Fruit fly (Drosophila melanogaster) whole organism, prepupa: ENCODE results near the gene ntc.

Experiments
- CG6792 ChIP-seq: fragments of 200-800 bp; sonication (Bioruptor generic); optimal IDR thresholded peaks from 3 replicates; lab custom pipeline; 2016; ENCODE audit warnings: missing biosample characterization, missing genetic modification characterization
- CG8119 ChIP-seq: fragments of 200-800 bp; sonication (Bioruptor generic); IDR thresholded peaks from 3 replicates; pipeline ENCODE4 v1.3.6; 2022; ENCODE audit warnings: missing biosample characterization, missing genetic modification characterization
- Eip75B ChIP-seq: fragments of 200-800 bp; sonication (Bioruptor generic); optimal IDR thresholded peaks from 3 replicates; lab custom pipeline; 2016; ENCODE audit warnings: missing biosample characterization, missing genetic modification characterization
- Ets96B ChIP-seq: fragments of 200-800 bp; optimal IDR thresholded peaks from 2 replicates; lab custom pipeline; 2019; ENCODE audit warnings: missing biosample characterization, mild to moderate bottlenecking, missing genetic modification characterization, moderate library complexity
- Hr38 ChIP-seq: sonication (Bioruptor generic); optimal IDR thresholded peaks from 2 replicates; lab custom pipeline; 2016; ENCODE audit warnings: missing biosample characterization, missing genetic modification characterization
- Lpt ChIP-seq: fragments of 200-800 bp; sonication (Bioruptor generic); optimal IDR thresholded peaks from 3 replicates; lab custom pipeline; 2016; ENCODE audit warnings: missing biosample characterization, missing genetic modification characterization
- OdsH ChIP-seq: fragments of 200-800 bp; sonication (Bioruptor generic); optimal IDR thresholded peaks from 3 replicates; lab custom pipeline; 2016; ENCODE audit warnings: missing biosample characterization, missing genetic modification characterization
- Sox15 ChIP-seq: fragments of 200-800 bp; sonication (Bioruptor generic); optimal IDR thresholded peaks from 3 replicates; lab custom pipeline; 2016; ENCODE audit warnings: missing biosample characterization, missing genetic modification characterization
- achi ChIP-seq: fragments of 200-800 bp; sonication (Bioruptor generic); optimal IDR thresholded peaks from 3 replicates; lab custom pipeline; 2016; ENCODE audit warnings: missing biosample characterization, missing genetic modification characterization
- acj6 ChIP-seq: fragments of 200-800 bp; sonication (Bioruptor generic); optimal IDR thresholded peaks from 3 replicates; lab custom pipeline; 2016; ENCODE audit warnings: missing biosample characterization, missing genetic modification characterization
- salr ChIP-seq, 2 experiments: fragments of 200-800 bp; sonication (Bioruptor generic); optimal IDR thresholded peaks; 3 replicates each; lab custom pipeline; 2016 to 2018; ENCODE audit warnings: missing biosample characterization in 2 of 2, missing genetic modification characterization in 2 of 2, mild to moderate bottlenecking in 1 of 2

- no peak for TF ChIP-seq OdsH (GFP tag; lab: Kevin White, UChicago)
- TF ChIP-seq CG8119, result peak; percentile 34; the same call in 1 of the 3 replicates
- TF ChIP-seq Hr38, result no peak
- TF ChIP-seq salr (GFP tag; optimal IDR thresholded peaks at IDR 0.05; lab: Kevin White, UChicago), result peak; percentile 10 to 39
- no peak for TF ChIP-seq acj6
- no peak for TF ChIP-seq Lpt (GFP tag; lab: Kevin White, UChicago)
- TF ChIP-seq Sox15 (GFP tag; lab: Kevin White, UChicago), result no peak
- peak; percentile 12 for TF ChIP-seq CG6792 (GFP tag; lab: Kevin White, UChicago)
- TF ChIP-seq Eip75B (GFP tag; lab: Kevin White, UChicago), result peak; percentile 22
- TF ChIP-seq achi, result peak; percentile 12
- TF ChIP-seq Ets96B (tag; lab: Kevin White, UChicago), result peak; percentile 9
Measured at dm6 chr3L:3787595-3788151, 18.6 kb downstream of the ntc start.
